Worm (Caenorhabditis elegans): ENCODE results near the gene ZK673.5.

ZK673.5 gene

DNA sequence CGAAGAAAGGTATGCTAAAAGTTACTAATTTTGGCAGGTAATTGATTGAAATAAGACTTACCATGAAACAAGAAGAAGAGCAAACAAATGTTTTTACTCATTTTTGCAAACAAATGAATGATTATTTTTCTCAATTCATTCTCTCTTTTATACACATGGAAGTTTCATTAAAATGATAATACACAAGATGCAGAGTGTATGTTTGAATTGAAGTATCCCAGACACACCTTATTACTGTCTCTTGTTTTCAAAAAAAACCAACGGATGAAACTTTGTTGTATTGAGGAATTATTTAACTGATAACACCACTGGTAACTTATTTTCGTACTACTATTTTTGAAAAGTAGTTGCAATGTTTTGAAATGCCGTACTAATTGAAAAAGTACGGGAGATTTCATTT, 18.0 kb downstream of the ZK673.5 start, which contains the start of gene clec-59:
Gene clec-59, minus strand, starts transcription at position 101 of the 400 bp plus-strand sequence.
- TF ChIP-seq B0019.2 (GFP tag; conservative IDR thresholded peaks at IDR 0.05) (no peak), nhr-27 (tag; optimal IDR thresholded peaks at IDR 0.05) (no peak)

DNA sequence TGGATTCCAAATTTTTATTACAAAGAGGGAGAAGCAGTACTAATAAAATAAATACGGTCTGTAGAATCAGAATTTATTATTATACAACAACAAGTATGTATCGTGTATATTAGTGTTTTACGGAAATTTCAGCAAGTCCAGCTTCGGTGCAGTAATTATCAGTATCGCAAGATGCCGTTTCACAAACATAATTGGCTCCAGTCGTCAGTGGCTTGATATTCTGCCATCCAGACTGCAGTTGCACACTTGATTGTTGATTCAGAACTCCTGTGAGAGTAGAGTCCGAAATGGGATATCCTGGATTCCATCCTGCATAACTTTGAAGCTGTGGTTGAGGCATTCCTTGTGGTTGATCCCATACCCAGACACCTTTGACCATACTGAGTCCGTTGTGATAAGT, 18.7 kb downstream of the ZK673.5 start:
- TF ChIP-seq lin-54 (GFP tag; optimal IDR thresholded peaks at IDR 0.05) (no peak), K12H6.12 (tag; optimal IDR thresholded peaks at IDR 0.05) (no peak), let-526 (GFP tag; IDR thresholded peaks at IDR 0.05) (no peak), rcor-1 (GFP tag; IDR thresholded peaks at IDR 0.05) (no peak), ztf-22 (GFP tag; optimal IDR thresholded peaks at IDR 0.05) (no peak), ztf-18 (tag; optimal IDR thresholded peaks at IDR 0.05) (no peak), lin-26 (GFP tag; IDR thresholded peaks at IDR 0.05) (no peak), T26A5.8 (tag; optimal IDR thresholded peaks at IDR 0.05) (no peak), ceh-91 (GFP tag; IDR thresholded peaks at IDR 0.05) (no peak), tbx-9 (tag; optimal IDR thresholded peaks at IDR 0.05; ENCODE audit: borderline replicate concordance) (no peak), Y67H2A.10 (GFP tag; conservative IDR thresholded peaks at IDR 0.05) (no peak)

DNA sequence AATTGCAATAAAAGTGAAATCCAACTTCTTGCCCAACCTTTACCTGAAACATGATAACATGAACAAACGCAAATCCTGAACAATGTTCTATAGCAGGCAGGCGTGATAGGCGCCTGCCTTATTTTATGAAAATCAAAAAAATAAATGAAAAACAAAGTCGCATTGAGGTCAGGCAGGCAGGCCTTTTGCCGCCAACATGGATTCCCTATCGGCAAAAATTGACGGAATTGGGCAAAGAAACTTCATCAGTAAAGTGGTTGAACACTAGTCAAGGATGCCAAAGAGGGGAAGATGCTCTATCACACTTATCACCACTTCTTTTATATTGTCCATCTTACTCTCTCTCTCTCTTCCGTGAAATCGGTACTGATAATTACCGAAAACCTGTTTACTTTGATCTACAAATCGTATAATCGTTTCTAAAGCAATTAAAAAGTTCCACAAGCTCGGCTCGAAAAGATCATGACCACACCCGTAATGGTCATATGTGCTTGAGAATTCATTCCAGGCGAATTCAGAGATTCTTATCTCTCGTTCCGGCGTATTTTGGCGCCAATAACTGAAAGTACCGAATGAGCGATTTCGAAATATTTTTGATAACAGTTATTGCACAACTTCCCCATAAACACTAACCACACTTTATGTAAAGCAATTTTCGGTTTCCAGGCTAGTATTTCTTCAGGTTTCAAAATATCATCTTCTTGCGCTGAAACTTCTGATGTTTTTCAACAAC, 20.7 kb downstream of the ZK673.5 start, which contains the start of the genes clec-60 and ZK666.11:
Gene clec-60, minus strand, starts transcription at position 51 of the 733 bp plus-strand sequence.
Gene ZK666.11, plus strand, starts transcription at position 699 of the 733 bp plus-strand sequence.
- TF ChIP-seq cebp-1 (GFP tag; IDR thresholded peaks at IDR 0.05) (0 out of 2 replicates have a peak, but pooled peaks have one; percentile 49), cebp-1 (tag; optimal IDR thresholded peaks at IDR 0.05) (no peak), nhr-80 (tag; optimal IDR thresholded peaks at IDR 0.05) (peak; percentile 6), mel-28 (tag; optimal IDR thresholded peaks at IDR 0.05; ENCODE audit: borderline replicate concordance) (no peak), Y95B8A.8 (GFP tag; IDR thresholded peaks at IDR 0.05) (no peak)

DNA sequence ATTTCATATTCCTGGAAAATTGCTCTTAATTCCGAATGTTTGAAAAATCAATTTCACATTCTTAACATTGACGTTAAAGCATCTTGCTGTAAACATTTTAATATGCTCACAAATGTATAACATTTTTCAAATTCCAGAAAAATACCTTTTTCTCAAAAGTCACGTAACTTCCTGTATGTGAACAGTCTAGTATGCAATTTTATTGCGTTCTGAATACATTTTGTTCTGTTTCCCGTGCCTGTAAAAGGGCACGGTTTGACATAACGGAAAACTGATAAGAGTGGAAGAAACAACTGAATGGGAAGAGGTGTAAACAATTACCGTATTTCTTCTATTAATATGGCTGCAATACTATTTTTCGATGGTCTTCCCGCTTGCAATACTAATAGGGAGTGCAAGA, 21.6 kb downstream of the ZK673.5 start:
- peak; percentile 10 for TF ChIP-seq nhr-80 (tag; optimal IDR thresholded peaks at IDR 0.05)
- TF ChIP-seq lir-1 (GFP tag; conservative IDR thresholded peaks at IDR 0.05), result no peak

DNA sequence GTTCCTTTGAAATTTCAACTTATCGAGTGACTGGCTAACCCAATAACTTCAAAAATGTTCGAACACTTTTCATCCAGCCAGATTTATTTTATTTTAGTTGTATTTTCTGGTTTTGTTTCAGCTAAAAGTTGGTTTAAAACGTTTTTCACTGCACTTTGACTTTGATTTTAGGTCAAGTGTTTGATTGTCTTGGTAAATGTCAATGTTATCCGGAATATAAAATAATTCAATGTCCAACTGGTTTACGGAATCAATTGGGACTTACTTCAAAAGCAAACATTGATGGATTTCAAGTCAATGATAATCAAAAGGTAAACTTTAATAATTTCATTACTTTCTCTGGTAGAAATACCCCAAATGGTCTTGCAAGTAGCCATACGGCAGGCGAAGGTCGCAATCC, 22.6 kb downstream of the ZK673.5 start:
- TF ChIP-seq lin-35 (GFP tag; optimal IDR thresholded peaks at IDR 0.05) (no peak), sdz-38 (tag; optimal IDR thresholded peaks at IDR 0.05) (no peak), lir-1 (GFP tag; conservative IDR thresholded peaks at IDR 0.05) (no peak), nfya-1 (tag; optimal IDR thresholded peaks at IDR 0.05; ENCODE audit: borderline replicate concordance, insufficient read depth) (no peak), unc-62 (GFP tag; optimal IDR thresholded peaks at IDR 0.05) (no peak), snpc-3.4 (tag; optimal IDR thresholded peaks at IDR 0.05) (no peak), ztf-3 (GFP tag; optimal IDR thresholded peaks at IDR 0.05) (no peak), F33H1.4 (GFP tag; IDR thresholded peaks at IDR 0.05) (no peak), ekl-4 (GFP tag; IDR thresholded peaks at IDR 0.05) (no peak), tbx-9 (tag; optimal IDR thresholded peaks at IDR 0.05; ENCODE audit: borderline replicate concordance) (no peak), nhr-120 (GFP tag; IDR thresholded peaks at IDR 0.05) (no peak), F39B2.1 (GFP tag; IDR thresholded peaks at IDR 0.05) (no peak), Y95B8A.8 (GFP tag; IDR thresholded peaks at IDR 0.05) (no peak)

DNA sequence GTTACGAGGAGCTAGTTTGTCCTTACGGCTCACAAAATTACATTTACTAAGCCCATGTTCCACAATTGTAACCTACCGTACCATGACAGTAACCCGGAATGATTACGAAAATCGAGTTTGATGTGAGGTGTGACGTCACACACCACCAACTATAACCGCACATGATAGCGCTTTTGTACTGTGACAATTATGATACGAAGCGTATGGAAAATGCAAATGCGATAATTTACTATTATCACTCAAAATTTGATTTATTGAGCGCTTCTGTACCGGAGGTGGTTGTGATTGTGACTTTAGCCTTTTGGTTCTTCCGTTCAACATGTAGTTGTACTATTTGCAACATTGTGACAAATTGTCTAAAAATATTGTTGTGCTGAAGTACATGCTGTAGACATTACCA, 24.3 kb downstream of the ZK673.5 start:
- no peak for TF ChIP-seq ceh-27 (GFP tag; optimal IDR thresholded peaks at IDR 0.05)
- TF ChIP-seq nhr-80 (tag; optimal IDR thresholded peaks at IDR 0.05), result peak; percentile 18
- no peak for TF ChIP-seq bed-1 (GFP tag; IDR thresholded peaks at IDR 0.05)
- TF ChIP-seq egrh-3 (GFP tag; IDR thresholded peaks at IDR 0.05), result no peak
- no peak for TF ChIP-seq mel-28 (tag; optimal IDR thresholded peaks at IDR 0.05; ENCODE audit: borderline replicate concordance)

Measured in whole organism, young adult.